Fruit fly (Drosophila melanogaster) Kc167 (cell line): ENCODE measurements around the gene CG31642.

ENCODE experiments used
- Myc ChIP-seq: fragments of >200 bp; optimal IDR thresholded peaks from 2 replicates; lab custom pipeline; 2017; ENCODE audit warnings: missing external identifiers
- Sin3A ChIP-seq: fragments of >200 bp; optimal IDR thresholded peaks from 2 replicates; lab custom pipeline; 2018; ENCODE audit warnings: missing external identifiers
- h ChIP-seq: fragments of >200 bp; optimal IDR thresholded peaks from 3 replicates; lab custom pipeline; 2018; ENCODE audit warnings: missing external identifiers
- insv ChIP-seq: fragments of >200 bp; optimal IDR thresholded peaks from 3 replicates; lab custom pipeline; 2018; ENCODE audit warnings: missing external identifiers
- psq ChIP-seq: fragments of >200 bp; optimal IDR thresholded peaks from 2 replicates; lab custom pipeline; 2017; ENCODE audit warnings: missing external identifiers
- ttk ChIP-seq: sonication (Bioruptor generic); optimal IDR thresholded peaks from 2 replicates; lab custom pipeline; 2017; ENCODE audit warnings: missing external identifiers

- TF ChIP-seq Myc (lab: Kevin White, UChicago): no peak
- no peak for TF ChIP-seq ttk (lab: Kevin White, UChicago)
- TF ChIP-seq psq: no peak
- no peak for TF ChIP-seq Sin3A (lab: Kevin White, UChicago)
- no peak for TF ChIP-seq h (lab: Kevin White, UChicago)
- TF ChIP-seq insv (lab: Kevin White, UChicago): no peak
Observed at dm6 chr2L:6085733-6086317, 32.5 kb upstream of the CG31642 start.
